Fruit fly (Drosophila melanogaster): ENCODE measurements around the gene mge.

DNA sequence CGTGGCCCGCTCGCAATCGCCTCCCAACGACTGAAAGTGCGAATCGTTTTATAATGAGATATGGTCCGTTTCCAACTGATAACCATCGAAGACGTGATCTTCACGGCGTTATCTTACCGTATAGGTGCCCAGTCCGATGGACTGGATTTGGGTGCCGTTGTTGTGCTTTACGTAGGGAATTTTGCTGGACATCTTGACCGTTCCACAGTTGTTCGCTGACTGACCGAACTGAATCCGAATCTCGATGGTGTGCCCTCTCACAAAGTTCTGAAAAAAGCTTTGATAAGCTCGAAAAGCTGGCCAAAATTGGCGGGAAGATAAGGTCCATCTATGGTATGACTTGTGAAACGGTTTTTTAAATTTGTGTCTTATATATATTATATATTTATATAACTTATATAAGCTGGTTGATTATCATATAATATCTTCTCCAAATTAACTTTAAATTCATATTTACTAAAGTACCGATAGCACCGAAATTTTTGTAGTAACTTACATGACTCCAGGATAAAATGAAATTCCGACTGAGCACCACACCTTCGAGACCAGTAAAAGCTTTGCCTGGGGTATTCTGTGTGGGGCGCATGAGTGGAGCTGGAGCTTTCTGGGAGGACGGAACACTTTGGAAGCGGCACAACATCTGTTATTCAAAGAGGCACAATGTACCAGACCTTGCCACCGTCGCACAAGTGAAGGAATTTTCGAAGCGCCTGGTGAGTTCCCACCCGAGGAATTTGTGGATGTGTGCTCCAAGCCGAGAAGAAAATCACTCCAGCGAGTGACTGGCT, 32.7 kb upstream of the mge start, which contains the start of the genes CG10863 and CG14982:
- no peak for TF ChIP-seq CG5180 (GFP tag; optimal IDR thresholded peaks at IDR 0.05)
- TF ChIP-seq CG7928 (GFP tag; optimal IDR thresholded peaks at IDR 0.05), result no peak
- TF ChIP-seq sisA (GFP tag; IDR thresholded peaks at IDR 0.05), result no peak
- TF ChIP-seq H2.0 (GFP tag; IDR thresholded peaks at IDR 0.05), result no peak
- no peak for TF ChIP-seq lov (optimal IDR thresholded peaks at IDR 0.05)
- TF ChIP-seq lov (GFP tag; IDR thresholded peaks at IDR 0.05), result no peak
- TF ChIP-seq CG7556 (GFP tag; optimal IDR thresholded peaks at IDR 0.05), result no peak
- no peak for TF ChIP-seq CG6272 (GFP tag; IDR thresholded peaks at IDR 0.05)
- TF ChIP-seq CG6254 (GFP tag; optimal IDR thresholded peaks at IDR 0.05), result no peak
- TF ChIP-seq CG3407 (GFP tag; optimal IDR thresholded peaks at IDR 0.05), result no peak
- TF ChIP-seq D19A (tag; optimal IDR thresholded peaks at IDR 0.05), result no peak

Measured in whole organism, embryonic.